Fruit fly (Drosophila melanogaster): ENCODE results near the gene Cyp310a1.

DNA sequence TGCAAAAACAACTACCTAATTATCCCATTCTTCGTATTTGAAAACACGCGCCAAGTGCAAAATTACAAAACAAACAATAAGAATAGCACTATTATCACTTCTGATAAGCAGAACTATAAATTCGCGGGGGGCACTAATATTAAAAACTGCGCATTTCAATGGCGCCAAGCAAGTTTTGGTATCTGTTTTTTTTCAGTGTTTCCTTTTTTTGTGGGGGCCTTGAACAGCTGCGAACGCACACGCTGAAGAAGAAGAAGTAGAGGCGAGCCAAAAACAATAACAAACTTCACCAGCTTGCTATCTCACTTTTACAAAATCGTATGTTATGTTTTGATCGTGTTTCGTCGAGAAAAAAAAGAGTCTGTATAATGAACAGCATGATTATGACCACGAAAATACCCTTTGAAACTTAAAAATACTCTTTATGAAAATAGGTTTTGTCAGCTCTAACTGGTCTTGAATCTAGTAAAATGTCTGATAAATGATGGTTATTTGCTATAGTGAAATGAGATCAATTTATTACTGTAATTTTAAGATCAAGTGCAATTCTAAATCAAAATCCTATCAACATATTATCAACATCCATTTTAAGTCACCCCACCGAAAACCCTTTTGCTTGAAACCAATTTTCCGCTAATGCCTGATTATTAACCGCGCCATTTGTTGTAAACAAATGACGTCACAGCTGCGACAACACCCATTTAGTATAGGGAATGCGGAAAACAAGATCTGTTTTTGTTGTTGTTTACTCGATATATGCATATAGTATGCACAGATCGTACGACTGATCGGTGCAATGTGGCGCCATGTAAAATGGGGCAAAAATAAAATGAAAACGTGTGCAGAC, 41.3 kb upstream of the Cyp310a1 start:
- TF ChIP-seq CTCF (optimal IDR thresholded peaks at IDR 0.05) (no peak), CG8478 (optimal IDR thresholded peaks at IDR 0.05) (no peak)

All from S2 (cell line).